Worm (Caenorhabditis elegans) whole organism, mixed stage, embryonic: Measurements from ENCODE around the gene F31E9.3.

Experiments used
- M03D4.4 ChIP-seq: sonication (generic microtip); optimal IDR thresholded peaks from 2 replicates; lab custom pipeline; 2017; ENCODE audit warnings: mild to moderate bottlenecking, missing genetic modification characterization, missing compliant biosample characterization
- bed-3 ChIP-seq: fragments of 200-800 bp; sonication (Bioruptor generic); optimal IDR thresholded peaks from 3 replicates; lab custom pipeline; 2018; ENCODE audit warnings: mild to moderate bottlenecking, missing genetic modification characterization, moderate library complexity, missing compliant biosample characterization
- blmp-1 ChIP-seq: fragments of 150-350 bp; optimal IDR thresholded peaks from 2 replicates; lab custom pipeline; 2014; ENCODE audit warnings: missing biosample characterization, missing genetic modification characterization
- ceh-39 ChIP-seq: fragments of 150-350 bp; optimal IDR thresholded peaks from 2 replicates; lab custom pipeline; 2014; ENCODE audit warnings: missing biosample characterization, missing genetic modification characterization
- ceh-43 ChIP-seq: fragments of 200-800 bp; sonication (Bioruptor generic); optimal IDR thresholded peaks from 2 replicates; lab custom pipeline; 2018; ENCODE audit warnings: mild to moderate bottlenecking, missing genetic modification characterization, moderate library complexity, missing compliant biosample characterization
- ceh-83 ChIP-seq: fragments of 200-800 bp; sonication (Bioruptor generic); optimal IDR thresholded peaks from 2 replicates; lab custom pipeline; 2018; ENCODE audit warnings: mild to moderate bottlenecking, missing genetic modification characterization, missing compliant biosample characterization
- ces-1 ChIP-seq: fragments of 150-350 bp; optimal IDR thresholded peaks from 2 replicates; lab custom pipeline; 2014; ENCODE audit warnings: missing biosample characterization, missing genetic modification reagents, missing genetic modification characterization
- cnd-1 ChIP-seq: fragments of 200-800 bp; sonication (Bioruptor generic); optimal IDR thresholded peaks from 2 replicates; lab custom pipeline; 2018; ENCODE audit warnings: mild to moderate bottlenecking, missing genetic modification characterization, missing compliant biosample characterization
- drap-1 ChIP-seq: fragments of 200-800 bp; sonication (Bioruptor generic); optimal IDR thresholded peaks from 3 replicates; lab custom pipeline; 2018; ENCODE audit warnings: mild to moderate bottlenecking, missing genetic modification characterization, missing compliant biosample characterization
- flh-1 ChIP-seq: fragments of 200-800 bp; sonication (Bioruptor generic); optimal IDR thresholded peaks from 2 replicates; lab custom pipeline; 2018; ENCODE audit warnings: mild to moderate bottlenecking, missing genetic modification characterization, moderate library complexity, missing compliant biosample characterization
- ham-2 ChIP-seq: fragments of 200-800 bp; sonication (Bioruptor generic); optimal IDR thresholded peaks from 2 replicates; lab custom pipeline; 2018; ENCODE audit warnings: mild to moderate bottlenecking, missing genetic modification characterization, missing compliant biosample characterization
- hlh-1 ChIP-seq: fragments of 150-350 bp; optimal IDR thresholded peaks from 2 replicates; lab custom pipeline; 2014; ENCODE audit warnings: missing biosample characterization, missing genetic modification reagents, missing genetic modification characterization
- lin-13 ChIP-seq: fragments of 150-350 bp; optimal IDR thresholded peaks from 2 replicates; lab custom pipeline; 2014; ENCODE audit warnings: missing biosample characterization, missing genetic modification characterization
- lin-32 ChIP-seq: fragments of 200-800 bp; sonication (Bioruptor generic); optimal IDR thresholded peaks from 2 replicates; lab custom pipeline; 2018; ENCODE audit warnings: mild to moderate bottlenecking, missing genetic modification characterization, missing compliant biosample characterization
- lsy-2 ChIP-seq: fragments of 150-350 bp; optimal IDR thresholded peaks from 2 replicates; lab custom pipeline; 2014; ENCODE audit warnings: missing biosample characterization, missing genetic modification characterization
- mab-5 ChIP-seq: fragments of 150-350 bp; optimal IDR thresholded peaks from 2 replicates; lab custom pipeline; 2014; ENCODE audit warnings: missing biosample characterization, missing genetic modification characterization
- mep-1 ChIP-seq: fragments of 150-350 bp; optimal IDR thresholded peaks from 2 replicates; lab custom pipeline; 2017; ENCODE audit warnings: missing biosample characterization, missing genetic modification reagents, missing genetic modification characterization, inconsistent platforms
- mls-2 ChIP-seq: sonication (generic microtip); optimal IDR thresholded peaks from 2 replicates; lab custom pipeline; 2016; ENCODE audit warnings: mild to moderate bottlenecking, missing genetic modification characterization, moderate library complexity, missing compliant biosample characterization
- nhr-12 ChIP-seq: fragments of 150-350 bp; optimal IDR thresholded peaks from 2 replicates; lab custom pipeline; 2014; ENCODE audit warnings: missing biosample characterization, missing genetic modification characterization
- nhr-2 ChIP-seq: fragments of 150-350 bp; optimal IDR thresholded peaks from 2 replicates; lab custom pipeline; 2014; ENCODE audit warnings: missing biosample characterization, missing genetic modification characterization
- nhr-237 ChIP-seq: fragments of 150-350 bp; optimal IDR thresholded peaks from 2 replicates; lab custom pipeline; 2014; ENCODE audit warnings: missing biosample characterization, missing genetic modification characterization
- nhr-28 ChIP-seq: fragments of 150-350 bp; optimal IDR thresholded peaks from 2 replicates; lab custom pipeline; 2014; ENCODE audit warnings: missing biosample characterization, missing genetic modification characterization
- nhr-76 ChIP-seq: sonication (generic microtip); optimal IDR thresholded peaks from 2 replicates; lab custom pipeline; 2017; ENCODE audit warnings: missing biosample characterization, missing genetic modification characterization
- sem-2 ChIP-seq: fragments of 200-800 bp; sonication (Bioruptor generic); optimal IDR thresholded peaks from 2 replicates; lab custom pipeline; 2018; ENCODE audit warnings: mild to moderate bottlenecking, missing genetic modification characterization, missing compliant biosample characterization
- snpc-4 ChIP-seq: fragments of 150-350 bp; optimal IDR thresholded peaks from 2 replicates; lab custom pipeline; 2014; ENCODE audit warnings: missing biosample characterization, missing genetic modification characterization
- sptf-1 ChIP-seq: sonication (generic microtip); optimal IDR thresholded peaks from 2 replicates; lab custom pipeline; 2017; ENCODE audit warnings: mild to moderate bottlenecking, missing genetic modification characterization, moderate library complexity, missing compliant biosample characterization
- unc-120 ChIP-seq: sonication (generic microtip); optimal IDR thresholded peaks from 2 replicates; lab custom pipeline; 2017; ENCODE audit warnings: missing genetic modification characterization, missing compliant biosample characterization; ENCODE audit not compliant: poor library complexity, severe bottlenecking
- unc-39 ChIP-seq: fragments of 150-350 bp; optimal IDR thresholded peaks from 2 replicates; lab custom pipeline; 2014; ENCODE audit warnings: missing biosample characterization, missing genetic modification characterization
- unc-62 ChIP-seq: fragments of 150-350 bp; optimal IDR thresholded peaks from 2 replicates; lab custom pipeline; 2014; ENCODE audit warnings: missing biosample characterization, missing genetic modification reagents, missing genetic modification characterization
- zip-8 ChIP-seq: fragments of 150-350 bp; optimal IDR thresholded peaks from 2 replicates; lab custom pipeline; 2014; ENCODE audit warnings: missing biosample characterization, missing genetic modification characterization
- ztf-11 ChIP-seq: fragments of 150-350 bp; optimal IDR thresholded peaks from 2 replicates; lab custom pipeline; 2014; ENCODE audit warnings: missing biosample characterization, missing genetic modification characterization

F31E9.3 gene

DNA sequence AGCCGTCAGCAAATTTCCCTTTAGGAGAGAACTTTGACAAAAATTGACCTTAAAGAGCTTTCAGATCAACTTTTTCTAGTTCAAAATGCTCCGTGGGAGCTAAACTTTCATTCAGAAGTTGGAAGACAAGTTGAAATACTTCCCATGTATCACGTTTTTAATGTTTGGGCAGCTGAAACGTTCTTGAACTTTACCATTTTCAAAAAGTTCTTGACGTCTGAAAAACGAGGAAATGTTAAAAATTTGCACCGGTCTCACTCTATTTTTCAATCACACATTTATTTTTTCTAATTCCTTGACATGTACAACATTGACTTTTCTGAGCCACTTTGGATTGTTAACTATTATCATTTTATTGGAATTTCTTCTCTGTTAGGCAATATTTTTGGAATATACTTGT is 19.6 kb upstream of the F31E9.3 start, which contains the start of gene sri-70:
Gene sri-70, plus strand, starts transcription at position 301 of the 400 bp plus-strand sequence.
- no peak for TF ChIP-seq nhr-76 (tag; lab: Kevin White, UChicago)
- TF ChIP-seq M03D4.4 (tag; lab: Kevin White, UChicago): no peak
- TF ChIP-seq ztf-11: no peak
- no peak for TF ChIP-seq nhr-12 (tag; lab: Kevin White, UChicago)
- no peak for TF ChIP-seq ceh-83 (GFP tag; lab: Kevin White, UChicago)
- TF ChIP-seq sem-2: no peak
- TF ChIP-seq cnd-1: no peak
- TF ChIP-seq ham-2 (GFP tag; lab: Kevin White, UChicago): no peak
- TF ChIP-seq blmp-1 (tag; lab: Kevin White, UChicago): no peak
- TF ChIP-seq mep-1 (tag; lab: Kevin White, UChicago): no peak
- TF ChIP-seq ceh-39 (tag; lab: Kevin White, UChicago): no peak
- TF ChIP-seq zip-8 (tag; lab: Kevin White, UChicago): no peak
- no peak for TF ChIP-seq lsy-2 (tag; lab: Kevin White, UChicago)
- TF ChIP-seq nhr-2 (tag; lab: Kevin White, UChicago): no peak
- TF ChIP-seq nhr-237 (tag; lab: Kevin White, UChicago): no peak
- TF ChIP-seq unc-120 (tag; lab: Kevin White, UChicago): no peak

DNA sequence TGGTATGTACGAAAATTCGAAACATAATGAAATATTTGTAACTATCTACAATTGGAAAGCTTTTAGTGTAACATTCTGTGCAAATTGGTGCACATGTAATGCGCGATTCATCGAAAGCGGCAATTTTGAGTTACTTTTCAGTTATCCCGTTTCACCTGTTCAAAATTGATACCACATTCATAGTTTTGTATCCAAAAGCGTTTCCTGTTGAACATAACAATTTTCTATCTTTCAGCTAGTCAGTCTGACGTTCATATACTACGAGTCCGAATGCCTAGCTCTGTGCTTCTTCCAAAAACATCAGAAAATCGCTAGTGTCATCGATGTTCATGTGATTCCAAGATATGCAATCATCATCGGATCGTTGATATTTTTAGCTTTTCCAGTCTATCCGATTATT is 19.0 kb upstream of the F31E9.3 start:
- TF ChIP-seq mls-2 (tag; lab: Kevin White, UChicago): no peak
- TF ChIP-seq ceh-39 (tag; lab: Kevin White, UChicago): no peak
- no peak for TF ChIP-seq cnd-1
- no peak for TF ChIP-seq lin-13 (tag; lab: Kevin White, UChicago)
- no peak for TF ChIP-seq nhr-76 (tag; lab: Kevin White, UChicago)
- TF ChIP-seq mep-1 (tag; lab: Kevin White, UChicago): no peak
- no peak for TF ChIP-seq flh-1 (GFP tag; lab: Kevin White, UChicago)
- TF ChIP-seq drap-1 (GFP tag; lab: Kevin White, UChicago): no peak
- TF ChIP-seq sptf-1 (tag; lab: Kevin White, UChicago): no peak
- no peak for TF ChIP-seq M03D4.4 (tag; lab: Kevin White, UChicago)
- no peak for TF ChIP-seq ham-2 (GFP tag; lab: Kevin White, UChicago)
- TF ChIP-seq lsy-2 (tag; lab: Kevin White, UChicago): no peak
- TF ChIP-seq hlh-1 (tag; lab: Kevin White, UChicago): no peak
- TF ChIP-seq ceh-83 (GFP tag; lab: Kevin White, UChicago): no peak

DNA sequence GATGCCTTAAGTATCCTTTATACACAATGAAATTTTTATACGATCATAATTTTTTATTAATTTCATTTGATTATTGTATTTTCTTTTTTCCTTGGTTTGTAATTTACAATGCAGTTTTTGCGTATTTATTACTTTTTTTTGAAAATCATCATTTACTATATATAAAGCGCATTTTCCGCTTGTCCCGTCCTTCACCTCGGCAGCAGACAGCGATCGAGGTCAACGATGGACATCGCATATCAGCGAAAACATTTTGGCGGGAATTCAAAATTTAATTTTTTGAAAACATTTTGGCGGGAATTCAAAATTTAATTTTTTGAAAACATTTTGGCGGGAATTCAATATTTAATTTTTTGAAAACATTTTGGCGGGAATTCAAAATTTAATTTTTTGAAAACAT is 14.5 kb upstream of the F31E9.3 start:
- TF ChIP-seq mab-5 (tag; lab: Kevin White, UChicago) (no peak), lin-32 (GFP tag; lab: Kevin White, UChicago) (no peak), unc-39 (tag; lab: Kevin White, UChicago) (no peak)

DNA sequence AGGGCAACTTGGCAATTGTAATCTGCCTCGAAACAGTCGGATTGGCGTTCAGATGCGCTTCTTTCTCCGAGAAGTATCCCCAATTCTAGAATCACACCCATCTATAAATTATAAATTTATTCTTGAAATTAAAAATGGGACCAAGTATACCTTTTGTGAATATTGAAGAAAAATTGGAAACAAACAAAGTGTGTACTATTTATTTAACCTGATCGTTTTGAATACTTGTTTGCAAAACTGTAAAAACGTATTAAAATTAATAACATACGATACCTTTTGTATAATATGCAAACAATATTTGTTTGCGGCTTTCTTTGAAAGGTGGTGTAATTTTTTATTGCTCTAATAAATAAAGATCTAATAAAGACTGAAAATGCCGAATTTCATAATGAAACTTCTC is 10.0 kb upstream of the F31E9.3 start, which contains the start of gene Y61B8B.3:
Gene Y61B8B.3, minus strand, starts transcription at position 101 of the 400 bp plus-strand sequence.
- TF ChIP-seq ceh-39 (tag; lab: Kevin White, UChicago) (no peak), nhr-12 (tag; lab: Kevin White, UChicago) (no peak), nhr-237 (tag; lab: Kevin White, UChicago) (no peak), ceh-43 (GFP tag; lab: Kevin White, UChicago) (no peak), sptf-1 (tag; lab: Kevin White, UChicago) (no peak), blmp-1 (tag; lab: Kevin White, UChicago) (no peak)

DNA sequence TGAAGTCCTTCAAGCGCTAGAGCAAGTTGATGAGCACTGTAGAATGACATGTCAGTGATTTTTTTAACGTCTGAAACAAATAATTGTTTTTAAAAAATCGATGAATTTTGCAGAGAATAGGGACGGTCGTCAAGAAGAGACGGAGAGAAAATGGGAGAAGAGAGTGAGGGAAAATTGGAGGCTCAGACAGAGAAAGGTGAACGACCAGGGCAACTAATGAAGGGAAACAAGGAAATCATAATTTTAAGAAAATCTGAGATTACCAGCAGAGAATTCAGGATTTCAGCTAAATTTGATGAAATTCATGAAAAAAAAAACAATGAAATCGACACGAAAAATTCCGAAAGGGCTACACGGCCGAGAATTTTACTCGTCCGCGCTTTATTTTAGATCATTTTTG is 7.3 kb upstream of the F31E9.3 start, which contains the start of gene F31E9.6:
Gene F31E9.6, minus strand, starts transcription at position 91 of the 400 bp plus-strand sequence.
- TF ChIP-seq unc-62 (GFP tag; lab: Kevin White, UChicago): no peak
- no peak for TF ChIP-seq lsy-2 (tag; lab: Kevin White, UChicago)
- no peak for TF ChIP-seq ceh-43 (GFP tag; lab: Kevin White, UChicago)
- no peak for TF ChIP-seq cnd-1
- TF ChIP-seq bed-3 (GFP tag; lab: Kevin White, UChicago): no peak
- TF ChIP-seq nhr-28: no peak
- TF ChIP-seq nhr-2 (tag; lab: Kevin White, UChicago): no peak
- TF ChIP-seq ces-1 (GFP tag; lab: Kevin White, UChicago): no peak
- TF ChIP-seq nhr-76 (tag; lab: Kevin White, UChicago): no peak
- no peak for TF ChIP-seq ham-2 (GFP tag; lab: Kevin White, UChicago)
- TF ChIP-seq ztf-11: no peak
- TF ChIP-seq unc-120 (tag; lab: Kevin White, UChicago): no peak
- TF ChIP-seq snpc-4 (tag; lab: Kevin White, UChicago): no peak
- no peak for TF ChIP-seq lin-13 (tag; lab: Kevin White, UChicago)
- no peak for TF ChIP-seq M03D4.4 (tag; lab: Kevin White, UChicago)
- TF ChIP-seq zip-8 (tag; lab: Kevin White, UChicago): no peak
- TF ChIP-seq unc-39 (tag; lab: Kevin White, UChicago): no peak
